Worm (Caenorhabditis elegans): ENCODE results near the gene ssp-32.

The ssp-32 gene

ce11 chrIV:9895088-9895487 is at the start of gene ssp-32:
ssp-32 (plus strand) TSS chrIV:9895388.
- TF ChIP-seq ets-7 (tag; optimal IDR thresholded peaks at IDR 0.05) (no peak), ceh-36 (tag; optimal IDR thresholded peaks at IDR 0.05) (no peak), tbx-11 (GFP tag; IDR thresholded peaks at IDR 0.05) (no peak), ceh-13 (GFP tag; optimal IDR thresholded peaks at IDR 0.05) (no peak), hnd-1 (tag; optimal IDR thresholded peaks at IDR 0.05) (no peak), sea-1 (GFP tag; conservative IDR thresholded peaks at IDR 0.05) (no peak)

- TF ChIP-seq ceh-13 (GFP tag; optimal IDR thresholded peaks at IDR 0.05) = no peak
- no peak for TF ChIP-seq F13C5.2 (tag; optimal IDR thresholded peaks at IDR 0.05)
- TF ChIP-seq sea-1 (GFP tag; conservative IDR thresholded peaks at IDR 0.05) = no peak
These were observed 48.6 kb upstream of the ssp-32 start, which contains the start of gene K07F5.6 for ce11 chrIV:9846574-9846973. K07F5.6 (minus strand) TSS chrIV:9846674.

ce11 chrIV:9848075-9848474 is 47.1 kb upstream of the ssp-32 start, which contains the start of gene K07F5.7:
K07F5.7 (minus strand) TSS chrIV:9848175.
- no peak for TF ChIP-seq ets-7 (tag; optimal IDR thresholded peaks at IDR 0.05)
- no peak for TF ChIP-seq B0310.2 (tag; optimal IDR thresholded peaks at IDR 0.05)
- TF ChIP-seq tra-4 (tag; optimal IDR thresholded peaks at IDR 0.05) = no peak
- no peak for TF ChIP-seq ceh-13 (GFP tag; optimal IDR thresholded peaks at IDR 0.05)
- TF ChIP-seq pes-1 (GFP tag; IDR thresholded peaks at IDR 0.05) = no peak
- no peak for TF ChIP-seq sea-1 (GFP tag; conservative IDR thresholded peaks at IDR 0.05)
- no peak for TF ChIP-seq hmbx-1 (tag; optimal IDR thresholded peaks at IDR 0.05)
- TF ChIP-seq ceh-36 (tag; optimal IDR thresholded peaks at IDR 0.05) = no peak
- TF ChIP-seq ama-1 (optimal IDR thresholded peaks at IDR 0.05) = no peak
- TF ChIP-seq F13C5.2 (tag; optimal IDR thresholded peaks at IDR 0.05) = no peak
- TF ChIP-seq hnd-1 (tag; optimal IDR thresholded peaks at IDR 0.05) = no peak
- TF ChIP-seq scrt-1 (GFP tag; IDR thresholded peaks at IDR 0.05) = no peak
- TF ChIP-seq aly-1 (tag; optimal IDR thresholded peaks at IDR 0.05) = no peak

- TF ChIP-seq hnd-1 (tag; optimal IDR thresholded peaks at IDR 0.05) = no peak
- no peak for TF ChIP-seq tbx-37 (GFP tag; conservative IDR thresholded peaks at IDR 0.05)
- no peak for TF ChIP-seq aly-1 (tag; optimal IDR thresholded peaks at IDR 0.05)
- TF ChIP-seq tbx-11 (GFP tag; IDR thresholded peaks at IDR 0.05) = no peak
- TF ChIP-seq flt-1 (GFP tag; IDR thresholded peaks at IDR 0.05) = no peak
- TF ChIP-seq scrt-1 (GFP tag; IDR thresholded peaks at IDR 0.05) = no peak
- TF ChIP-seq ama-1 (optimal IDR thresholded peaks at IDR 0.05) = no peak
- TF ChIP-seq hmbx-1 (tag; optimal IDR thresholded peaks at IDR 0.05) = no peak
- TF ChIP-seq tra-4 (tag; optimal IDR thresholded peaks at IDR 0.05) = no peak
- no peak for TF ChIP-seq pes-1 (GFP tag; IDR thresholded peaks at IDR 0.05)
- TF ChIP-seq F13C5.2 (tag; optimal IDR thresholded peaks at IDR 0.05) = no peak
- TF ChIP-seq B0310.2 (tag; optimal IDR thresholded peaks at IDR 0.05) = no peak
- TF ChIP-seq hmg-4 (GFP tag; optimal IDR thresholded peaks at IDR 0.05) = no peak
- no peak for TF ChIP-seq ets-7 (tag; optimal IDR thresholded peaks at IDR 0.05)
- no peak for TF ChIP-seq sea-1 (GFP tag; conservative IDR thresholded peaks at IDR 0.05)
- no peak for TF ChIP-seq ceh-36 (tag; optimal IDR thresholded peaks at IDR 0.05)
These were observed 45.6 kb upstream of the ssp-32 start, which contains the start of gene K07F5.8 for ce11 chrIV:9849624-9850023. K07F5.8 (minus strand) TSS chrIV:9849724.

- no peak for TF ChIP-seq B0310.2 (tag; optimal IDR thresholded peaks at IDR 0.05)
- TF ChIP-seq ceh-36 (tag; optimal IDR thresholded peaks at IDR 0.05) = no peak
- no peak for TF ChIP-seq aly-1 (tag; optimal IDR thresholded peaks at IDR 0.05)
- TF ChIP-seq pes-1 (GFP tag; IDR thresholded peaks at IDR 0.05) = no peak
- no peak for TF ChIP-seq ama-1 (optimal IDR thresholded peaks at IDR 0.05)
- TF ChIP-seq hnd-1 (tag; optimal IDR thresholded peaks at IDR 0.05) = no peak
- no peak for TF ChIP-seq tbx-11 (GFP tag; IDR thresholded peaks at IDR 0.05)
- TF ChIP-seq flt-1 (GFP tag; IDR thresholded peaks at IDR 0.05) = no peak
These were observed 44.3 kb upstream of the ssp-32 start, which contains the start of gene ssp-10 for ce11 chrIV:9850931-9851330. ssp-10 (minus strand) TSS chrIV:9851031.

- TF ChIP-seq sea-1 (GFP tag; conservative IDR thresholded peaks at IDR 0.05) (no peak), tbx-37 (GFP tag; conservative IDR thresholded peaks at IDR 0.05) (no peak), pes-1 (GFP tag; IDR thresholded peaks at IDR 0.05) (no peak), hmbx-1 (tag; optimal IDR thresholded peaks at IDR 0.05) (no peak), tbx-11 (GFP tag; IDR thresholded peaks at IDR 0.05) (no peak), ceh-13 (GFP tag; optimal IDR thresholded peaks at IDR 0.05) (no peak), F13C5.2 (tag; optimal IDR thresholded peaks at IDR 0.05) (no peak)
These were observed 42.9 kb upstream of the ssp-32 start, which contains the start of gene ssq-1 for ce11 chrIV:9852250-9852649. ssq-1 (plus strand) TSS chrIV:9852550.

ce11 chrIV:9852818-9853466 is 42.2 kb upstream of the ssp-32 start:
- TF ChIP-seq B0310.2 (tag; optimal IDR thresholded peaks at IDR 0.05) (no peak), aly-1 (tag; optimal IDR thresholded peaks at IDR 0.05) (peak; percentile 50)

ce11 chrIV:9854952-9855351 is 40.2 kb upstream of the ssp-32 start:
- TF ChIP-seq tra-4 (tag; optimal IDR thresholded peaks at IDR 0.05) (no peak), ceh-13 (GFP tag; optimal IDR thresholded peaks at IDR 0.05) (no peak), tbx-11 (GFP tag; IDR thresholded peaks at IDR 0.05) (no peak), ama-1 (optimal IDR thresholded peaks at IDR 0.05) (no peak), pes-1 (GFP tag; IDR thresholded peaks at IDR 0.05) (no peak), ceh-36 (tag; optimal IDR thresholded peaks at IDR 0.05) (no peak), B0310.2 (tag; optimal IDR thresholded peaks at IDR 0.05) (no peak), ets-7 (tag; optimal IDR thresholded peaks at IDR 0.05) (no peak)
